Worm (Caenorhabditis elegans) whole organism, late embryonic: ENCODE measurements around the gene trxr-1.

ENCODE experiments used
- F13H6.1 ChIP-seq: sonication (generic microtip); optimal IDR thresholded peaks from 2 replicates; lab custom pipeline; 2016; ENCODE audit warnings: missing genetic modification characterization, missing compliant biosample characterization
- ahr-1 ChIP-seq: sonication (generic microtip); optimal IDR thresholded peaks from 2 replicates; lab custom pipeline; 2016; ENCODE audit warnings: missing genetic modification characterization, missing compliant biosample characterization
- ama-1 ChIP-seq: fragments of 150-350 bp; optimal IDR thresholded peaks from 2 replicates; lab custom pipeline; 2014
- ets-4 ChIP-seq: sonication (generic microtip); optimal IDR thresholded peaks from 2 replicates; lab custom pipeline; 2016; ENCODE audit warnings: missing genetic modification characterization, missing compliant biosample characterization
- hlh-30 ChIP-seq: sonication (generic microtip); optimal IDR thresholded peaks from 2 replicates; lab custom pipeline; 2017; ENCODE audit warnings: antibody characterized with exemption, missing genetic modification characterization, missing compliant biosample characterization; ENCODE audit not compliant: insufficient read depth
- madf-2 ChIP-seq: sonication (generic microtip); optimal IDR thresholded peaks from 2 replicates; lab custom pipeline; 2017; ENCODE audit warnings: missing genetic modification characterization, missing compliant biosample characterization
- pag-3 ChIP-seq: sonication (generic microtip); optimal IDR thresholded peaks from 2 replicates; lab custom pipeline; 2016; ENCODE audit warnings: missing compliant biosample characterization, missing genetic modification characterization, borderline replicate concordance
- rnt-1 ChIP-seq: sonication (generic microtip); optimal IDR thresholded peaks from 2 replicates; lab custom pipeline; 2016; ENCODE audit warnings: missing genetic modification characterization, missing compliant biosample characterization
- tbx-7 ChIP-seq: sonication (generic microtip); optimal IDR thresholded peaks from 2 replicates; lab custom pipeline; 2016; ENCODE audit warnings: missing genotype, missing genetic modification characterization, missing compliant biosample characterization

ce11 chrIV:7012731-7013445 lies 1.1 kb downstream of the trxr-1 start:
- no peak for TF ChIP-seq F13H6.1
- TF ChIP-seq tbx-7, result no peak
- TF ChIP-seq ahr-1 (tag; lab: Kevin White, UChicago), result no peak
- TF ChIP-seq ets-4 (tag; lab: Kevin White, UChicago), result no peak
- TF ChIP-seq pag-3 (tag; lab: Kevin White, UChicago), result no peak
- no peak for TF ChIP-seq ama-1
- TF ChIP-seq hlh-30, result no peak
- no peak for TF ChIP-seq rnt-1
- TF ChIP-seq madf-2 (tag; lab: Kevin White, UChicago), result no peak
